Fruit fly (Drosophila melanogaster) whole organism, pupa: ENCODE data around the gene elg1.

ENCODE experiments used
- CG12605 ChIP-seq: fragments of 200-800 bp; sonication (Bioruptor generic); IDR thresholded peaks from 2 replicates; pipeline ENCODE4 v1.3.6; 2022; ENCODE audit warnings: missing biosample characterization, missing genetic modification characterization
- CG14655 ChIP-seq: fragments of 200-800 bp; sonication (Bioruptor generic); optimal IDR thresholded peaks from 3 replicates; lab custom pipeline; 2017; ENCODE audit warnings: mild to moderate bottlenecking, missing biosample characterization, missing genetic modification reagents, missing genetic modification characterization
- CG32121 ChIP-seq: fragments of 200-800 bp; sonication (Bioruptor generic); IDR thresholded peaks from 2 replicates; pipeline ENCODE4 v1.3.6; 2022; ENCODE audit warnings: missing biosample characterization, missing genetic modification characterization
- CG8301 ChIP-seq: fragments of 200-800 bp; sonication (Bioruptor generic); optimal IDR thresholded peaks from 2 replicates; lab custom pipeline; 2018; ENCODE audit warnings: missing biosample characterization, mild to moderate bottlenecking, missing genetic modification characterization
- CG9948 ChIP-seq: fragments of 200-800 bp; sonication (Bioruptor generic); optimal IDR thresholded peaks from 2 replicates; lab custom pipeline; 2018; ENCODE audit warnings: missing biosample characterization, mild to moderate bottlenecking, missing genetic modification characterization, moderate library complexity
- EcR ChIP-seq: fragments of 200-800 bp; sonication (Bioruptor generic); optimal IDR thresholded peaks from 3 replicates; lab custom pipeline; 2019; ENCODE audit warnings: missing biosample characterization, missing genetic modification characterization, mild to moderate bottlenecking, moderate library complexity, missing genetic modification reagents
- Pif1A ChIP-seq: fragments of 200-800 bp; sonication (Bioruptor generic); optimal IDR thresholded peaks from 3 replicates; lab custom pipeline; 2016; ENCODE audit warnings: missing biosample characterization, missing genetic modification characterization
- fd96Ca ChIP-seq: fragments of 200-800 bp; sonication (Bioruptor generic); IDR thresholded peaks from 3 replicates; pipeline ENCODE4 v1.3.6; 2022; ENCODE audit warnings: missing biosample characterization, missing genetic modification characterization

dm6 chr3L:16157251-16158190, 25.7 kb downstream of the elg1 start:
- TF ChIP-seq CG12605 (no peak), CG32121 (GFP tag; lab: Robert Waterston, UW) (no peak), EcR (GFP tag; lab: Kevin White, UChicago) (no peak), Pif1A (GFP tag; lab: Kevin White, UChicago) (peak; percentile 69), CG9948 (tag; lab: Kevin White, UChicago) (peak; percentile 61), CG14655 (GFP tag; lab: Kevin White, UChicago) (peak; percentile 69), fd96Ca (GFP tag; lab: Robert Waterston, UW) (no peak), CG8301 (tag; lab: Kevin White, UChicago) (peak; percentile 71)
